Worm (Caenorhabditis elegans) whole organism, L4 larva: Measurements from ENCODE around the gene slfl-5.

ENCODE experiments used
- hif-1 ChIP-seq, 2 experiments: sonication (generic microtip); optimal IDR thresholded peaks; 2 replicates each; lab custom pipeline; 2016 to 2017; ENCODE audit warnings: missing compliant biosample characterization in 2 of 2, missing genetic modification characterization in 2 of 2, missing genetic modification reagents in 2 of 2, missing genotype in 2 of 2, mild to moderate bottlenecking in 1 of 2
- pqm-1 ChIP-seq: sonication (generic microtip); optimal IDR thresholded peaks from 2 replicates; lab custom pipeline; 2017; ENCODE audit warnings: missing biosample characterization, missing genetic modification characterization

- TF ChIP-seq pqm-1 (tag; lab: Kevin White, UChicago): no peak
- TF ChIP-seq hif-1 (tag; optimal IDR thresholded peaks at IDR 0.05; lab: Kevin White, UChicago): no peak
These were observed 38.3 kb upstream of the slfl-5 start, which contains the start of gene F55C5.10 for ce11 chrV:12283187-12283586.
